Fruit fly (Drosophila melanogaster): ENCODE measurements around the gene pHCl-2.

pHCl-2 gene

DNA sequence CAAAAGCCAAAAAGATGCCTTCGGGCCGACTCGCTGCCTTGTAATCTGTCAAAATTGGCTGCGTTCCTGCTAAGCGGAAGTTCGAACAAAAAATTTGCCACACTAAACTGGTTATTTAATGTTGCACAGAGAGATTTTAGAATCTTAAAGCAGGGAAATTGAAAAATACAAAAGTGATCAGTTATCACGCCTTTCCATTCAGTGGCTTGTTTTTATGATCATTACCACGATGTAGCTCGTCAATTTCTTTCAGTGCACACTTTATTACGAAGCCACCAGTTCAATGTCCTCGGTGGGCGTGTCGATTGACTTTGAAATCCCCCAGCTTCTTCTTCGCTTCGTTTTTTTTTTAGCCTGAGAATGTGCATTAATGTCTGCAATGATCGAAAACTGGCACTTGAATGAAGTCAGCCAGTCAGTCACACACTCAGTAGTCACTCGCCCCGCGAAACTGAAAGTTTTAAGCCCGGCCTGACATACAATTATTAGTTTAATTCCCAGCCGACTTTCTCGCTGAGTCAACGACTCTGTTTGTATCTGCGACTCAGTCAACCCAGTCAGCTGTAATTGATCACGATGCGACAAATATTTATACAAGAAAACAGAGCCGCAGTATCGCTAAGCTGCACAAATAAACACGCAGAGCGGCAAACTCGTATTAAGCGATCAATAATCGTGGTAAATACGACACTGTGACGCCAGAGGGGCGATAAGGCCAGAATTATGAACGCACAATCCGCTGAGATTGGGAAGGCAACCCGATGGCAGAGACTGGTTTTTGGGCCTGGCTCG, 3.9 kb upstream of the pHCl-2 start (continued):
- peak; percentile 45 for TF ChIP-seq CG3919 (GFP tag; optimal IDR thresholded peaks at IDR 0.05)
- no peak for TF ChIP-seq CG6808 (GFP tag; optimal IDR thresholded peaks at IDR 0.05)
- TF ChIP-seq ss (GFP tag; optimal IDR thresholded peaks at IDR 0.05) = no peak
- no peak for TF ChIP-seq Gug (GFP tag; IDR thresholded peaks at IDR 0.05)
- peak; percentile 21 for TF ChIP-seq OdsH (GFP tag; optimal IDR thresholded peaks at IDR 0.05)
- TF ChIP-seq CG4318 (GFP tag; optimal IDR thresholded peaks at IDR 0.05) = no peak
- no peak for TF ChIP-seq fd59A (GFP tag; optimal IDR thresholded peaks at IDR 0.05)
- TF ChIP-seq Sox15 (GFP tag; optimal IDR thresholded peaks at IDR 0.05) = no peak
- TF ChIP-seq spab (GFP tag; optimal IDR thresholded peaks at IDR 0.05) = no peak
- no peak for TF ChIP-seq net (GFP tag; optimal IDR thresholded peaks at IDR 0.05)
- TF ChIP-seq CG6163 (GFP tag; IDR thresholded peaks at IDR 0.05) = peak; percentile 71
- TF ChIP-seq eg (GFP tag; IDR thresholded peaks at IDR 0.05) = peak; percentile 32; the same call in 1 of the 3 replicates
- TF ChIP-seq Hr39 (GFP tag; optimal IDR thresholded peaks at IDR 0.05) = peak; percentile 84
- no peak for TF ChIP-seq CG8119 (GFP tag; IDR thresholded peaks at IDR 0.05)
- TF ChIP-seq CG3032 (tag; optimal IDR thresholded peaks at IDR 0.05) = no peak
- peak; percentile 81 for TF ChIP-seq lz (GFP tag; optimal IDR thresholded peaks at IDR 0.05)
- no peak for TF ChIP-seq CG11294 (GFP tag; IDR thresholded peaks at IDR 0.05)
- TF ChIP-seq Eip75B (GFP tag; optimal IDR thresholded peaks at IDR 0.05) = peak; percentile 28
- TF ChIP-seq vri (GFP tag; optimal IDR thresholded peaks at IDR 0.05) = peak; percentile 69
- TF ChIP-seq CG10631 (GFP tag; optimal IDR thresholded peaks at IDR 0.05) = peak; percentile 25
- peak; percentile 88 for TF ChIP-seq esn (GFP tag; optimal IDR thresholded peaks at IDR 0.05)
- no peak for TF ChIP-seq fd85E (GFP tag; optimal IDR thresholded peaks at IDR 0.05)
- peak; percentile 46 for TF ChIP-seq Blimp-1 (GFP tag; optimal IDR thresholded peaks at IDR 0.05)
- TF ChIP-seq dac (GFP tag; optimal IDR thresholded peaks at IDR 0.05) = no peak
- no peak for TF ChIP-seq dsx (GFP tag; optimal IDR thresholded peaks at IDR 0.05; ENCODE audit: poor library complexity, severe bottlenecking)
- no peak for TF ChIP-seq Lpt (GFP tag; optimal IDR thresholded peaks at IDR 0.05)
- no peak for TF ChIP-seq Hr4 (GFP tag; optimal IDR thresholded peaks at IDR 0.05)
- no peak for TF ChIP-seq CG10669 (GFP tag; optimal IDR thresholded peaks at IDR 0.05)
- peak; percentile 34 for TF ChIP-seq Sox14 (GFP tag; optimal IDR thresholded peaks at IDR 0.05)
- TF ChIP-seq salr (GFP tag; optimal IDR thresholded peaks at IDR 0.05) = no peak
- TF ChIP-seq acj6 (GFP tag; optimal IDR thresholded peaks at IDR 0.05) = peak; percentile 21

- TF ChIP-seq CG11294 (GFP tag; IDR thresholded peaks at IDR 0.05) = no peak
- no peak for TF ChIP-seq Eip75B (GFP tag; optimal IDR thresholded peaks at IDR 0.05)
- TF ChIP-seq CG11902 (GFP tag; optimal IDR thresholded peaks at IDR 0.05) = no peak
- no peak for TF ChIP-seq fd85E (GFP tag; optimal IDR thresholded peaks at IDR 0.05)
- TF ChIP-seq CG9139 (GFP tag; optimal IDR thresholded peaks at IDR 0.05) = no peak
- TF ChIP-seq Eip93F (GFP tag; optimal IDR thresholded peaks at IDR 0.05) = no peak
- peak; percentile 55 for TF ChIP-seq Eip78C (GFP tag)
Measured at dm6 chr3R:31306454-31306853, 1.3 kb upstream of the pHCl-2 start.

- TF ChIP-seq CG6808 (GFP tag; optimal IDR thresholded peaks at IDR 0.05) (no peak), Eip78C (GFP tag) (peak; percentile 48)
Measured at dm6 chr3R:31301527-31301926, 3.7 kb downstream of the pHCl-2 start.

- TF ChIP-seq Hr39 (GFP tag; optimal IDR thresholded peaks at IDR 0.05) (peak; percentile 56), CG31627 (GFP tag; optimal IDR thresholded peaks at IDR 0.05) (peak; percentile 54), vri (GFP tag; optimal IDR thresholded peaks at IDR 0.05) (peak; percentile 19), Smox (GFP tag; optimal IDR thresholded peaks at IDR 0.05) (peak; percentile 56), Eip93F (GFP tag; optimal IDR thresholded peaks at IDR 0.05) (no peak), Hr4 (GFP tag; optimal IDR thresholded peaks at IDR 0.05) (no peak), CG10631 (GFP tag; optimal IDR thresholded peaks at IDR 0.05) (peak; percentile 5), CG8632 (GFP tag; optimal IDR thresholded peaks at IDR 0.05) (peak; percentile 22), CG6792 (GFP tag; optimal IDR thresholded peaks at IDR 0.05) (peak; percentile 26), OdsH (GFP tag; optimal IDR thresholded peaks at IDR 0.05) (peak; percentile 9), CG34406 (GFP tag; optimal IDR thresholded peaks at IDR 0.05) (peak; percentile 3), Met (GFP tag; optimal IDR thresholded peaks at IDR 0.05) (peak; percentile 73), eg (GFP tag; IDR thresholded peaks at IDR 0.05) (no peak), Ets96B (tag; optimal IDR thresholded peaks at IDR 0.05) (no peak), cyc (GFP tag; optimal IDR thresholded peaks at IDR 0.05) (peak; percentile 44), topi (GFP tag; optimal IDR thresholded peaks at IDR 0.05) (peak; percentile 45), esn (GFP tag; optimal IDR thresholded peaks at IDR 0.05) (peak; percentile 70), CG32006 (GFP tag; optimal IDR thresholded peaks at IDR 0.05) (peak; percentile 4), acj6 (GFP tag; optimal IDR thresholded peaks at IDR 0.05) (peak; percentile 25), Eip75B (GFP tag; optimal IDR thresholded peaks at IDR 0.05) (peak; percentile 11)
Measured at dm6 chr3R:31296989-31297388, 8.2 kb downstream of the pHCl-2 start.
